Worm (Caenorhabditis elegans): ENCODE measurements around the gene R05H10.1.

The R05H10.1 gene

ce11 chrII:14814894-14815568 is 36.6 kb upstream of the R05H10.1 start, which contains the start of gene W01D2.1 (continued):
- TF ChIP-seq dox-1 (GFP tag; IDR thresholded peaks at IDR 0.05) = peak; percentile 6; the same call in 1 of the 2 replicates
- peak; percentile 6 for TF ChIP-seq xnd-1 (tag; optimal IDR thresholded peaks at IDR 0.05)
- no peak for TF ChIP-seq tlf-1 (GFP tag; optimal IDR thresholded peaks at IDR 0.05)
- TF ChIP-seq mcd-1 (GFP tag; IDR thresholded peaks at IDR 0.05) = 0 out of 2 replicates have a peak, but pooled peaks have one; percentile 36
- no peak for TF ChIP-seq attf-5 (GFP tag; optimal IDR thresholded peaks at IDR 0.05)
- peak; percentile 68 for TF ChIP-seq madf-6 (GFP tag; IDR thresholded peaks at IDR 0.05)
- no peak for TF ChIP-seq F39B2.1 (GFP tag; IDR thresholded peaks at IDR 0.05)
- TF ChIP-seq lin-54 (GFP tag; optimal IDR thresholded peaks at IDR 0.05) = peak; percentile 87
- TF ChIP-seq tbp1 (GFP tag; optimal IDR thresholded peaks at IDR 0.05) = no peak
- TF ChIP-seq ceh-40 (GFP tag; IDR thresholded peaks at IDR 0.05) = no peak
- TF ChIP-seq lsl-1 (GFP tag; optimal IDR thresholded peaks at IDR 0.05) = peak; percentile 60
- TF ChIP-seq nhr-179 (tag; optimal IDR thresholded peaks at IDR 0.05) = no peak
- TF ChIP-seq lir-1 (GFP tag; conservative IDR thresholded peaks at IDR 0.05) = no peak
- TF ChIP-seq Y56A3A.18 (GFP tag; IDR thresholded peaks at IDR 0.05) = no peak
- no peak for TF ChIP-seq nfyb-1 (GFP tag; IDR thresholded peaks at IDR 0.05)
- TF ChIP-seq cebp-2 (GFP tag; IDR thresholded peaks at IDR 0.05) = no peak
- no peak for TF ChIP-seq nhr-80 (tag; optimal IDR thresholded peaks at IDR 0.05)
- TF ChIP-seq rcor-1 (GFP tag; IDR thresholded peaks at IDR 0.05) = no peak

ce11 chrII:14816086-14816485 is 35.5 kb upstream of the R05H10.1 start:
- no peak for TF ChIP-seq bed-1 (GFP tag; IDR thresholded peaks at IDR 0.05)
- TF ChIP-seq ekl-4 (GFP tag; IDR thresholded peaks at IDR 0.05) = peak; percentile 38; the same call in 1 of the 2 replicates
- peak; percentile 35; the same call in 1 of the 2 replicates for TF ChIP-seq D2030.7 (GFP tag; IDR thresholded peaks at IDR 0.05)
- TF ChIP-seq nhr-90 (tag; optimal IDR thresholded peaks at IDR 0.05) = no peak
- peak; percentile 44; the same call in 1 of the 2 replicates for TF ChIP-seq Y56A3A.18 (GFP tag; IDR thresholded peaks at IDR 0.05)
- TF ChIP-seq rcor-1 (GFP tag; IDR thresholded peaks at IDR 0.05) = peak; percentile 46; the same call in 1 of the 2 replicates
- peak; percentile 27; the same call in 1 of the 2 replicates for TF ChIP-seq pbrm-1 (GFP tag; IDR thresholded peaks at IDR 0.05)
- no peak for TF ChIP-seq C06A6.2 (GFP tag; conservative IDR thresholded peaks at IDR 0.05)
- peak; percentile 50; the same call in 1 of the 2 replicates for TF ChIP-seq lin-26 (GFP tag; IDR thresholded peaks at IDR 0.05)
- TF ChIP-seq him-1 (tag; optimal IDR thresholded peaks at IDR 0.05) = peak; percentile 28
- peak; percentile 36 for TF ChIP-seq F33H1.4 (GFP tag; IDR thresholded peaks at IDR 0.05)
- 0 out of 2 replicates have a peak, but pooled peaks have one; percentile 7 for TF ChIP-seq cebp-2 (GFP tag; IDR thresholded peaks at IDR 0.05)
- peak in 1 of 3 experiments; percentile 42 for TF ChIP-seq lin-35 (GFP tag; optimal IDR thresholded peaks at IDR 0.05)
- no peak for TF ChIP-seq tbx-9 (tag; optimal IDR thresholded peaks at IDR 0.05; ENCODE audit: borderline replicate concordance)
- TF ChIP-seq snpc-3.4 (tag; optimal IDR thresholded peaks at IDR 0.05) = peak; percentile 66
- peak; percentile 68; the same call in 1 of the 2 replicates for TF ChIP-seq madf-6 (GFP tag; IDR thresholded peaks at IDR 0.05)
- TF ChIP-seq lin-54 (GFP tag; optimal IDR thresholded peaks at IDR 0.05) = peak; percentile 25
- no peak for TF ChIP-seq lin-40 (tag; optimal IDR thresholded peaks at IDR 0.05)
- peak; percentile 54; the same call in 1 of the 2 replicates for TF ChIP-seq B0336.3 (GFP tag; IDR thresholded peaks at IDR 0.05)
- TF ChIP-seq tlf-1 (GFP tag; optimal IDR thresholded peaks at IDR 0.05) = no peak
- TF ChIP-seq hrde-1 (tag; optimal IDR thresholded peaks at IDR 0.05; ENCODE audit: borderline replicate concordance) = peak; percentile 34
- no peak for TF ChIP-seq ceh-79 (tag; optimal IDR thresholded peaks at IDR 0.05)
- peak; percentile 18; the same call in 1 of the 2 replicates for TF ChIP-seq hmg-1.2 (GFP tag; IDR thresholded peaks at IDR 0.05)
- TF ChIP-seq cebp-1 (GFP tag; IDR thresholded peaks at IDR 0.05) = no peak
- TF ChIP-seq cebp-1 (tag; optimal IDR thresholded peaks at IDR 0.05) = peak; percentile 2
- TF ChIP-seq madf-3 (GFP tag; IDR thresholded peaks at IDR 0.05) = 0 out of 2 replicates have a peak, but pooled peaks have one; percentile 13
- no peak for TF ChIP-seq F10E7.11 (tag; optimal IDR thresholded peaks at IDR 0.05)
- TF ChIP-seq F49E8.2 (tag; optimal IDR thresholded peaks at IDR 0.05; ENCODE audit: insufficient read depth) = peak; percentile 42
- peak; percentile 27 for TF ChIP-seq tbp1 (GFP tag; optimal IDR thresholded peaks at IDR 0.05)
- no peak for TF ChIP-seq unc-62 (GFP tag; optimal IDR thresholded peaks at IDR 0.05)
- peak; percentile 65 for TF ChIP-seq hsf-1 (GFP tag; IDR thresholded peaks at IDR 0.05)
- TF ChIP-seq attf-6 (GFP tag; IDR thresholded peaks at IDR 0.05) = 0 out of 2 replicates have a peak, but pooled peaks have one; percentile 35
